Worm (Caenorhabditis elegans) whole organism, L4/young adult: ENCODE results near the gene gpc-1.

ENCODE experiments used
- W03F9.2 ChIP-seq: fragments of 150-350 bp; optimal IDR thresholded peaks from 2 replicates; lab custom pipeline; 2014; ENCODE audit warnings: missing biosample characterization, missing genetic modification characterization
- dao-5 ChIP-seq: sonication (generic microtip); optimal IDR thresholded peaks from 2 replicates; lab custom pipeline; 2016; ENCODE audit warnings: missing genotype, missing genetic modification characterization, moderate library complexity, missing compliant biosample characterization
- him-1 ChIP-seq: sonication (generic microtip); optimal IDR thresholded peaks from 2 replicates; lab custom pipeline; 2016; ENCODE audit warnings: missing genotype, missing genetic modification reagents, missing genetic modification characterization, missing compliant biosample characterization

Gene gpc-1

ce11 chrX:12869412-12869811 lies 15.4 kb downstream of the gpc-1 start:
- TF ChIP-seq W03F9.2 (tag; lab: Kevin White, UChicago) (no peak), him-1 (tag; lab: Kevin White, UChicago) (no peak), dao-5 (tag; lab: Kevin White, UChicago) (no peak)

DNA sequence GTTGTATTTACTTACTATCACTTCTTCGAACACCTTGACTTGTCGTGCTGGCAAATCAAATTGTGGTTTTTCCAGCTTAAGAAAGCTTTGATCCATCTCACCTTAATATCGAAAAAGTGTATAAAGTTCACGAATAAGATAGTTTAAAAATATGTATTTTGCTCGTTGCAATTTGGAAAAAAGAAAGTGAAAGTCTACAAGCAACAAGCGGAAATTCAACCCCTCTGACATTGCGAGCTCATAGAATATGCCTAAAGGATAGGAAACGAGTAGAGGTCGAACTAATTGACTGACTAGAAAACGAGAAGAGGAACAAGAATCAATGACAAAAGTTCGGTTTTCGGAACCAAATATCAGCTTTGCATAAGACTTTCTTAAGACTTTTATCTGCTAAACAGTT lies 21.0 kb downstream of the gpc-1 start, which contains the start of gene T14G8.4:
Gene T14G8.4 (minus strand): TSS at position 101 of the 400 bp plus-strand sequence.
- TF ChIP-seq dao-5 (tag; lab: Kevin White, UChicago), result no peak
- TF ChIP-seq him-1 (tag; lab: Kevin White, UChicago), result no peak
- no peak for TF ChIP-seq W03F9.2 (tag; lab: Kevin White, UChicago)

DNA sequence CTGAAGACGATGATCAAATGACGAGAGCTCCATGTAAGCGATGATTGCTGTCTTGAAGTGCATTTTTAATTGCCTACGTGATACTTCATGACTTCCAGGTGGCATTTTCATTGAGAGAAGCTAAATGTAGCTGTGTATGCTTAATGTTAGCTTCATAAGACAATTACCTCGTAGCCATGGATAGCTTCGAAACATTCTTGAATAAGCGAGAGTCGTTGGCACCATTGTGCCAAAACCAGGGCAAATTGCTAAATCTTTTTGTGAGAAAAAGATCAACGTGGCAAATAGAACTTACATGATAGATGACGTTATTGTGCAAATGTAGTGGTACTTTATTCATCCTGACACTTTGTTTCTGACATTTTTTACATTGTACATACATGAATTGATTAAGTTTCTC lies 21.5 kb downstream of the gpc-1 start:
- no peak for TF ChIP-seq him-1 (tag; lab: Kevin White, UChicago)
- TF ChIP-seq dao-5 (tag; lab: Kevin White, UChicago), result no peak
- TF ChIP-seq W03F9.2 (tag; lab: Kevin White, UChicago), result no peak

DNA sequence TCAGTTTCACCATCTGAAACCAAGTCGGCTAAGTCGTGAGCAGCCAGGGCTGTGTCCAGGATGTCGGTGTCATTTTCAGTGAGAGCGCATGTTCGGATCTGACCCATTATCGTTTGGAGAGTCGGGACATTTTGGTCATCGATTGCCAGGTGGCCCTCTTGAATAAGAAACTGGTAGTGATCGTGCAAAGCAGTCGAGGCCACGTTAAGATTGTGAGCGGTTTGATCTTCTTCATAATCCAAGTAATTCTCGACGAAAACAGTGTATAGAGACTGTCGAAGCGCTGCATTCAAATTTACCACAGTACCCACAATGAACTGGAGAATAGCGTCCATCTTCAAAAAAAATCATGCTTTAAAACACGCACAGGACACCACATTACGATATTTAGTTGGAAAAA lies 22.3 kb downstream of the gpc-1 start, which contains the start of gene T14G8.6:
Gene T14G8.6 (minus strand): TSS at position 338 of the 400 bp plus-strand sequence.
- TF ChIP-seq dao-5 (tag; lab: Kevin White, UChicago), result no peak
- TF ChIP-seq W03F9.2 (tag; lab: Kevin White, UChicago), result no peak
- TF ChIP-seq him-1 (tag; lab: Kevin White, UChicago), result no peak

- TF ChIP-seq W03F9.2 (tag; lab: Kevin White, UChicago) (peak; percentile 78), dao-5 (tag; lab: Kevin White, UChicago) (no peak)
Observed at ce11 chrX:12860711-12861287, 24.0 kb downstream of the gpc-1 start, which contains the start of gene T14G8.3. T14G8.3 (plus strand) TSS chrX:12861237.

- TF ChIP-seq dao-5 (tag; lab: Kevin White, UChicago) (no peak), him-1 (tag; lab: Kevin White, UChicago) (no peak), W03F9.2 (tag; lab: Kevin White, UChicago) (no peak)
Observed at ce11 chrX:12857701-12858100, 27.1 kb downstream of the gpc-1 start, which contains the start of gene T14G8.2. T14G8.2 (plus strand) TSS chrX:12858001.

DNA sequence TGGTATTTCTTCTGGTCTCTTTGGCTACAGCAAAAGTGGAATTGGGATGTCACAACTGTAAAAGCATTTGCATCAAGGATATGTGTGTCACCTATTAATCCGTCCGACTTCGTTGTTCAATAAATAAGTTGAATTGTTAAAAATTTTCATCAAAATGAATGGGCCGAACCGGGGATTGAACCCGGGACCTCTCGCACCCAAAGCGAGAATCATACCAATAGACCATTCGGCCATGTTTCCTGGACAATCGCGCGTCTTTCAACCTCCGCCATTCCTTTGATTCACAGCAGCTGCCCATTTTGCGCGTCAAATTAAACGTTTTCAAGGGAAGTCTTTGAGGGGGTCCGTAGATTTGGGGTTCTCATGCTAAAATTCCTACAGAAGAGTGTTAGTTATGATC lies 30.1 kb downstream of the gpc-1 start:
- TF ChIP-seq dao-5 (tag; lab: Kevin White, UChicago) (no peak), W03F9.2 (tag; lab: Kevin White, UChicago) (no peak), him-1 (tag; lab: Kevin White, UChicago) (no peak)

DNA sequence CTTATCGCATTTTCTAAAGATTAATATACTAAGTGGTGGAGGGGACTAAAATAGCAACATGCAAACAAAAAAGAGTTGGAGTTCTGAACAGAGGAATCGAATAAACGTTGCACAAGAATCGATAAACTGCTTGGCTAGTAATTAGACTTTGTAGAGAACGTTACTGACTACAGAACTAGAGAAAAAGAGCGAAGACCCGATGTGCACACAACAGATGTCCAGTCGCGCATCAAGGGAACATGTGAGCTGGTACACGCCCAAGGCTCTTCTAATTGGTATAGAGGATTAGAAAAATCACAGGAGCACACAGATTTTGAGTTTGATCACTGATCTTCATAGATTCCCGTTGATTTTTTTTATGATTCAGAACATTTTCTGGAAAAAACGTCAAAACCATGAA lies 30.7 kb downstream of the gpc-1 start:
- TF ChIP-seq dao-5 (tag; lab: Kevin White, UChicago) (no peak), him-1 (tag; lab: Kevin White, UChicago) (no peak), W03F9.2 (tag; lab: Kevin White, UChicago) (no peak)

DNA sequence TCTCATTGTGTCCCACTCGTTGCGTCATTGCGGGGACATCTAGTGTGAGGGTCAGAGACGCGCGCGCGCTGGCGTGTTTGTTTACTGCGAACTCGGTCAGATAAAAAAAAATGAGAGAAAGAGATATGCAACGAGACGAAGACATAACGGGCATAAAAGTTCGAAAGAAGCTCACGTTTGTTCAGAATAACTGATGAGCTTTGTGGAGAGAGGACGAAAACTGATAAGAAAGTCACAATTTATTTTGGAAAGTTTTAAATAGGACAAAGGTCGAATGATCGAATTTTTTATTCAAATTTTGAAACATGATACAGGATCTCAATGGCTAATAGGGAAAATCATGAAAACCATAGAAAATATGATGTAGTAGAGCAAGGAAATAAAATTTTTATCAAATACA lies 31.7 kb downstream of the gpc-1 start:
- no peak for TF ChIP-seq W03F9.2 (tag; lab: Kevin White, UChicago)
- no peak for TF ChIP-seq dao-5 (tag; lab: Kevin White, UChicago)
- no peak for TF ChIP-seq him-1 (tag; lab: Kevin White, UChicago)

DNA sequence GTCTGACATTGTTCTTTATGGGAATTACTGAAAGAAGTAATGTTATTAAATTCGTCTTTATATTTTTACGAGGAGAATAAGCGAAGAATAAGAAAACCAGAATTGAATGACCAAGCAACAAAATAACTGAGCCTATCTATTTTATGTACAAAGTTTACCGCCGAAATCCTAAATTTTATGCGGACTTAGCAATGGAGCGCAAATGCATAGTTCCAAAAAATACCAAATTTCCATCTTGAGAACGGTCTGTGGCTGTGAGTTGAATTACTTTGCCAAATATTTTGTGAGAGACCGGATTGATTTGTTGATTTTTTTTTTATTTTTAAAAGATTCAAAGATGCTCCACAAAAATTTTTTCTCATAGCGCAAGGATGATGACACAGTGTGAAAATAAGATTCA lies 32.2 kb downstream of the gpc-1 start, which contains the start of gene chd-3:
Gene chd-3 (minus strand): TSS at position 27 of the 400 bp plus-strand sequence.
- TF ChIP-seq W03F9.2 (tag; lab: Kevin White, UChicago), result no peak
- no peak for TF ChIP-seq him-1 (tag; lab: Kevin White, UChicago)
- TF ChIP-seq dao-5 (tag; lab: Kevin White, UChicago), result no peak

ce11 chrX:12846043-12846442 lies 38.7 kb downstream of the gpc-1 start, which contains the start of gene C52G5.3:
C52G5.3 (minus strand) TSS chrX:12846143.
- TF ChIP-seq W03F9.2 (tag; lab: Kevin White, UChicago) (no peak), dao-5 (tag; lab: Kevin White, UChicago) (no peak), him-1 (tag; lab: Kevin White, UChicago) (no peak)

- no peak for TF ChIP-seq him-1 (tag; lab: Kevin White, UChicago)
- TF ChIP-seq dao-5 (tag; lab: Kevin White, UChicago), result no peak
- no peak for TF ChIP-seq W03F9.2 (tag; lab: Kevin White, UChicago)
Observed at ce11 chrX:12844170-12844569, 40.6 kb downstream of the gpc-1 start.

DNA sequence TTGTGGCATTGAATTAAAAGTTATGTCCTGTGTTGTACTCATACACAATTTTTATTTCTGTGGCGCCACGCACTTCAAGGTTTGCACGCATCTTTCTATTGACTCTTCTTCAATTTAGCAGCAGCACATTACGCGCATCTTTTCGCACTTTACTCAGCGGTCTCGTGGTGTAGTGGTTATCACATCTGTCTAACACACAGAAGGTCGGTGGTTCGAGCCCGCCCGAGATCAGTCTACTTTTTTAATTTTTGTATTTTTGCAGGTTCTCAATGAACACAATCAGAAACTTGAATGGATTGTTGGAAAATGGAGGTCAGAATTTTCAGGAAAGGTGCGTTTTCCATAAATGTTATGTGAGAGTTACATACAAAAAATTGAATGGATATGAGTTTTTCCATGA lies 41.3 kb downstream of the gpc-1 start:
- TF ChIP-seq W03F9.2 (tag; lab: Kevin White, UChicago) (peak; percentile 26), him-1 (tag; lab: Kevin White, UChicago) (no peak), dao-5 (tag; lab: Kevin White, UChicago) (no peak)

- TF ChIP-seq him-1 (tag; lab: Kevin White, UChicago) (no peak), W03F9.2 (tag; lab: Kevin White, UChicago) (no peak), dao-5 (tag; lab: Kevin White, UChicago) (no peak)
Observed at ce11 chrX:12843011-12843410, 41.8 kb downstream of the gpc-1 start, which contains the start of gene C52G5.2. C52G5.2 (plus strand) TSS chrX:12843311.
